Worm (Caenorhabditis elegans) whole organism, L4 larva: Measurements from ENCODE around the gene misc-1.

Experiments used
- F37D6.2 ChIP-seq: sonication (generic microtip); optimal IDR thresholded peaks from 2 replicates; lab custom pipeline; 2016; ENCODE audit warnings: mild to moderate bottlenecking, missing genetic modification characterization, missing compliant biosample characterization
- F49E8.2 ChIP-seq: sonication (generic microtip); optimal IDR thresholded peaks from 2 replicates; lab custom pipeline; 2016; ENCODE audit warnings: missing compliant biosample characterization, mild to moderate bottlenecking, missing genetic modification characterization, borderline replicate concordance
- Y48G9A.11 ChIP-seq: fragments of 200-800 bp; sonication (Bioruptor generic); IDR thresholded peaks from 2 replicates; pipeline ENCODE4 v1.3.6; 2022; ENCODE audit warnings: missing genetic modification reagents, missing genetic modification characterization, missing compliant biosample characterization
- Y5F2A.4 ChIP-seq: fragments of 200-800 bp; sonication (Bioruptor generic); optimal IDR thresholded peaks from 2 replicates; lab custom pipeline; 2018; ENCODE audit warnings: mild to moderate bottlenecking, missing genetic modification characterization, missing compliant biosample characterization
- Y75B8A.6 ChIP-seq: fragments of 200-800 bp; sonication (Bioruptor generic); IDR thresholded peaks from 2 replicates; pipeline ENCODE4 v1.3.6; 2022; ENCODE audit warnings: missing genetic modification reagents, missing genetic modification characterization, missing compliant biosample characterization
- ZK337.2 ChIP-seq: fragments of 200-800 bp; sonication (Bioruptor generic); IDR thresholded peaks from 2 replicates; pipeline ENCODE4 v1.3.6; 2022; ENCODE audit warnings: missing genetic modification reagents, missing genetic modification characterization, missing compliant biosample characterization
- ama-1 ChIP-seq: fragments of 150-350 bp; optimal IDR thresholded peaks from 2 replicates; lab custom pipeline; 2014; ENCODE audit warnings: inconsistent platforms, mixed read lengths
- ceh-28 ChIP-seq: fragments of 150-350 bp; optimal IDR thresholded peaks from 2 replicates; lab custom pipeline; 2014; ENCODE audit warnings: missing biosample characterization, missing genetic modification reagents, missing genetic modification characterization
- ceh-44 ChIP-seq: fragments of 200-800 bp; sonication (Bioruptor generic); IDR thresholded peaks from 2 replicates; pipeline ENCODE4 v1.3.6; 2022; ENCODE audit warnings: missing genetic modification reagents, missing genetic modification characterization, missing compliant biosample characterization
- ceh-62 ChIP-seq: sonication (generic microtip); optimal IDR thresholded peaks from 2 replicates; lab custom pipeline; 2017; ENCODE audit warnings: missing biosample characterization, missing genetic modification characterization
- ceh-82 ChIP-seq: sonication (generic microtip); optimal IDR thresholded peaks from 2 replicates; lab custom pipeline; 2017; ENCODE audit warnings: missing biosample characterization, missing genetic modification characterization
- ctbp-1 ChIP-seq: fragments of 200-800 bp; sonication (Bioruptor generic); IDR thresholded peaks from 2 replicates; pipeline ENCODE4 v1.3.6; 2022; ENCODE audit warnings: missing genetic modification reagents, missing genetic modification characterization, missing compliant biosample characterization
- daf-12 ChIP-seq: fragments of 150-350 bp; optimal IDR thresholded peaks from 2 replicates; lab custom pipeline; 2014; ENCODE audit warnings: missing biosample characterization, missing genetic modification reagents, missing genetic modification characterization
- daf-19 ChIP-seq: fragments of 200-800 bp; sonication (Bioruptor generic); conservative IDR thresholded peaks from 2 replicates; pipeline ENCODE4 v1.3.6; 2022; ENCODE audit warnings: missing genetic modification characterization, missing compliant biosample characterization
- dmd-6 ChIP-seq: fragments of 200-800 bp; sonication (Bioruptor generic); IDR thresholded peaks from 2 replicates; pipeline ENCODE4 v1.3.6; 2022; ENCODE audit warnings: missing genetic modification reagents, missing genetic modification characterization, missing compliant biosample characterization
- dmd-8 ChIP-seq: fragments of 200-800 bp; sonication (Bioruptor generic); IDR thresholded peaks from 2 replicates; pipeline ENCODE4 v1.3.6; 2022; ENCODE audit warnings: missing genetic modification characterization, missing compliant biosample characterization
- dpl-1 ChIP-seq: fragments of 150-350 bp; optimal IDR thresholded peaks from 2 replicates; lab custom pipeline; 2014; ENCODE audit warnings: missing biosample characterization, missing genetic modification reagents, missing genetic modification characterization
- hlh-30 ChIP-seq: sonication (generic microtip); optimal IDR thresholded peaks from 2 replicates; lab custom pipeline; 2017; ENCODE audit warnings: antibody characterized with exemption, mild to moderate bottlenecking, missing genetic modification characterization, missing compliant biosample characterization; ENCODE audit not compliant: insufficient read depth
- jun-1 ChIP-seq: fragments of 150-350 bp; optimal IDR thresholded peaks from 2 replicates; lab custom pipeline; 2014; ENCODE audit warnings: missing biosample characterization, missing genetic modification reagents, missing genetic modification characterization
- lin-39 ChIP-seq: fragments of 150-350 bp; optimal IDR thresholded peaks from 2 replicates; lab custom pipeline; 2014; ENCODE audit warnings: missing biosample characterization, missing genetic modification reagents, missing genetic modification characterization
- mdl-1 ChIP-seq, 2 experiments: fragments of 150-350 bp in 1 of 2; sonication (generic microtip) in 1 of 2; optimal IDR thresholded peaks; 2 replicates each; lab custom pipeline; 2014 to 2017; ENCODE audit warnings: missing biosample characterization in 2 of 2, missing genetic modification characterization in 2 of 2
- mdt-29 ChIP-seq: fragments of 200-800 bp; sonication (Bioruptor generic); IDR thresholded peaks from 2 replicates; pipeline ENCODE4 v1.3.6; 2022; ENCODE audit warnings: missing genetic modification reagents, missing genetic modification characterization, missing compliant biosample characterization
- mxl-3 ChIP-seq: fragments of 200-800 bp; sonication (Bioruptor generic); optimal IDR thresholded peaks from 2 replicates; lab custom pipeline; 2018; ENCODE audit warnings: mild to moderate bottlenecking, missing genetic modification characterization, missing compliant biosample characterization
- nhr-6 ChIP-seq: fragments of 150-350 bp; optimal IDR thresholded peaks from 2 replicates; lab custom pipeline; 2014; ENCODE audit warnings: missing biosample characterization, missing genetic modification characterization
- nhr-76 ChIP-seq: fragments of 150-350 bp; optimal IDR thresholded peaks from 2 replicates; lab custom pipeline; 2014; ENCODE audit warnings: missing biosample characterization, missing genetic modification characterization
- php-3 ChIP-seq: fragments of 200-800 bp; sonication (Bioruptor generic); IDR thresholded peaks from 2 replicates; pipeline ENCODE4 v1.3.6; 2022; ENCODE audit warnings: missing genetic modification reagents, missing genetic modification characterization, missing compliant biosample characterization
- sdz-12 ChIP-seq: fragments of 200-800 bp; sonication (Bioruptor generic); optimal IDR thresholded peaks from 2 replicates; lab custom pipeline; 2018; ENCODE audit warnings: mild to moderate bottlenecking, missing genetic modification characterization, missing compliant biosample characterization
- snpc-1.2 ChIP-seq: fragments of 200-800 bp; sonication (Bioruptor generic); IDR thresholded peaks from 2 replicates; pipeline ENCODE4 v1.3.6; 2022; ENCODE audit warnings: missing genetic modification reagents, missing genetic modification characterization, missing compliant biosample characterization
- spr-1 ChIP-seq: sonication (generic microtip); optimal IDR thresholded peaks from 2 replicates; lab custom pipeline; 2016; ENCODE audit warnings: mild to moderate bottlenecking, missing genetic modification characterization, missing compliant biosample characterization
- spr-3 ChIP-seq: fragments of 200-800 bp; sonication (Bioruptor generic); optimal IDR thresholded peaks from 2 replicates; lab custom pipeline; 2018; ENCODE audit warnings: mild to moderate bottlenecking, missing genetic modification characterization, missing compliant biosample characterization
- unc-62 ChIP-seq, 3 experiments: fragments of 150-350 bp in 1 of 3; sonication (generic microtip); optimal IDR thresholded peaks in 2 of 3; peaks in 1 of 3; 1 replicate in 1 of 3; 2 replicates in 2 of 3; lab custom pipeline; 2014 to 2017; ENCODE audit warnings: missing biosample characterization in 3 of 3, missing genetic modification characterization in 3 of 3, missing genetic modification reagents in 3 of 3, missing genotype in 1 of 3
- zag-1 ChIP-seq: fragments of 150-350 bp; optimal IDR thresholded peaks from 2 replicates; lab custom pipeline; 2014; ENCODE audit warnings: missing biosample characterization, missing genetic modification characterization
- zfp-2 ChIP-seq: sonication (generic microtip); optimal IDR thresholded peaks from 2 replicates; lab custom pipeline; 2016; ENCODE audit warnings: mild to moderate bottlenecking, missing genetic modification characterization, missing compliant biosample characterization
- zfp-3 ChIP-seq: fragments of 200-800 bp; sonication (Bioruptor generic); conservative IDR thresholded peaks from 2 replicates; pipeline ENCODE4 v1.3.6; 2022; ENCODE audit warnings: missing genetic modification reagents, missing genetic modification characterization, missing compliant biosample characterization
- ztf-11 ChIP-seq: fragments of 150-350 bp; optimal IDR thresholded peaks from 2 replicates; lab custom pipeline; 2014; ENCODE audit warnings: missing biosample characterization, missing genetic modification characterization

The misc-1 gene

ce11 chrII:290282-290681 is 3.9 kb downstream of the misc-1 start, which contains the start of gene djr-1.1:
Gene djr-1.1 (plus strand): TSS chrII:290582.
- no peak for TF ChIP-seq ztf-11 (tag; lab: Kevin White, UChicago)
- no peak for TF ChIP-seq jun-1 (tag; lab: Kevin White, UChicago)
- no peak for TF ChIP-seq zfp-2 (tag; lab: Kevin White, UChicago)
- TF ChIP-seq dmd-6 (GFP tag; lab: Robert Waterston, UW): no peak
- no peak for TF ChIP-seq nhr-6 (tag; lab: Kevin White, UChicago)
- TF ChIP-seq daf-12 (tag; lab: Kevin White, UChicago): no peak
- TF ChIP-seq daf-19 (GFP tag; lab: Robert Waterston, UW): no peak
- TF ChIP-seq zfp-3 (GFP tag; lab: Robert Waterston, UW): no peak

- TF ChIP-seq zag-1: no peak
- no peak for TF ChIP-seq F37D6.2 (tag; lab: Kevin White, UChicago)
- TF ChIP-seq dmd-6 (GFP tag; lab: Robert Waterston, UW): no peak
- no peak for TF ChIP-seq Y5F2A.4 (GFP tag; lab: Kevin White, UChicago)
- no peak for TF ChIP-seq dmd-8 (GFP tag; lab: Robert Waterston, UW)
- no peak for TF ChIP-seq hlh-30
These were observed 8.2 kb downstream of the misc-1 start, which contains the start of gene B0432.11 for ce11 chrII:294606-295005. Gene B0432.11 (minus strand): TSS chrII:294706.

ce11 chrII:296911-297440 is 10.6 kb downstream of the misc-1 start, which contains the start of the genes clec-117 and B0432.1:
Gene clec-117 (minus strand): TSS chrII:297011.
Gene B0432.1 (plus strand): TSS chrII:297390.
- TF ChIP-seq php-3 (GFP tag; lab: Robert Waterston, UW) (no peak), spr-1 (tag; lab: Kevin White, UChicago) (no peak), snpc-1.2 (no peak), sdz-12 (no peak), lin-39 (tag; lab: Kevin White, UChicago) (no peak), dmd-6 (GFP tag; lab: Robert Waterston, UW) (no peak), Y48G9A.11 (no peak), ZK337.2 (GFP tag; lab: Robert Waterston, UW) (no peak), daf-19 (GFP tag; lab: Robert Waterston, UW) (no peak), ctbp-1 (GFP tag; lab: Robert Waterston, UW) (no peak), mxl-3 (no peak), Y75B8A.6 (GFP tag; lab: Robert Waterston, UW) (no peak), nhr-76 (tag; lab: Kevin White, UChicago) (no peak), ceh-62 (no peak), jun-1 (tag; lab: Kevin White, UChicago) (no peak), ceh-82 (tag; lab: Kevin White, UChicago) (no peak), ceh-44 (GFP tag; lab: Robert Waterston, UW) (no peak), F49E8.2 (tag; lab: Kevin White, UChicago) (no peak), ama-1 (lab: Kevin White, UChicago) (no peak), dpl-1 (GFP tag; lab: Kevin White, UChicago) (no peak)

ce11 chrII:299684-300083 is 13.3 kb downstream of the misc-1 start, which contains the start of gene K01A2.6:
Gene K01A2.6 (plus strand): TSS chrII:299984.
- TF ChIP-seq ceh-28 (no peak), spr-3 (GFP tag; lab: Kevin White, UChicago) (no peak), unc-62 (GFP tag; optimal IDR thresholded peaks at IDR 0.05 in 1 of 2; lab: Kevin White, UChicago) (peak in 1 of 2 experiments; percentile 14), unc-62 (tag; optimal IDR thresholded peaks at IDR 0.05; lab: Kevin White, UChicago) (no peak), mdl-1 (tag; optimal IDR thresholded peaks at IDR 0.05; lab: Kevin White, UChicago) (no peak), mdt-29 (GFP tag; lab: Robert Waterston, UW) (no peak)
